Fruit fly (Drosophila melanogaster): ENCODE data around the gene 4E-T.
A peak's percentile ranks its signal among the peaks of the same experiment; 100 is the strongest.

The 4E-T gene

DNA sequence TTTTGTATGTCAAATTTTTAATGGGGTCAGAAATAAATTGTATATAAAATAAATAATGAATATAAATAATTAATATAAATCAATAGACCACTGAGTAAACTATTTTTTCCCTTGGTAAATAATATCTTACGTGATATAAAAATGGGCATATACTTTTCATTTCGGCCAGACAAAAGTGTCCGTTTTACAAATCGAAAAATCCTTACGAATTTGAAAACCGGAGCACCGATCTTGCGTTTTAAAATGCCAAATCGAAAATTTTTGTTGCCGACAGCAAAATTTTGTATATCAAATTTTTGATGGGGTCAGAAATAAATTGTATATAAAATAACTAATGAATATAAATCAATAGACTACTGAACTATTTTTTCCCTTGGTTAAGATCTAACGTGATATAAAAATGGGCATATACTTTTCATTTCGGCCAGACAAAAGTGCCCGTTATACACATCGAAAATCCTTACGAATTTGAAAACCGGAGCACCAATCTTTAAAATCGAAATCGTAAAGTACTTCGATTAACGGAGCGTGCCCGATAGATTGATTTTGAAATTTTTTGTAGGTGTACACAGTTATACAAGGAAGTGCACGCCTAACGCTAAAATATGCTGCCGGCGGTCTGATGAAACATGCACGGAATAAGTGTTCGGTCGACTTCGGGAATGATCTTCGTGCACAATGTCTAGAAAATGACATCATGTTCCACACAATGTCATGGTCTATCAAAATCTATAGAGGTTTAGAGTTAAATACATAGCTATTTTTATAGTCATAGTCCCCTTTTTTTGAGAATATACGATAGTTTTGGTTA lies 1.1 kb upstream of the 4E-T start (continued):
- TF ChIP-seq psq (GFP tag; optimal IDR thresholded peaks at IDR 0.05) (no peak), HmgZ (tag; optimal IDR thresholded peaks at IDR 0.05) (no peak), Rfx (GFP tag; IDR thresholded peaks at IDR 0.05) (no peak), CG18262 (tag; optimal IDR thresholded peaks at IDR 0.05) (no peak), CG10979 (tag; optimal IDR thresholded peaks at IDR 0.05) (no peak), HLH54F (GFP tag; optimal IDR thresholded peaks at IDR 0.05) (no peak), wek (GFP tag; optimal IDR thresholded peaks at IDR 0.05) (peak; percentile 14), luna (GFP tag; optimal IDR thresholded peaks at IDR 0.05) (no peak), Hr39 (optimal IDR thresholded peaks at IDR 0.05) (no peak), Ets97D (GFP tag; optimal IDR thresholded peaks at IDR 0.05) (no peak), CG4404 (GFP tag; IDR thresholded peaks at IDR 0.05) (no peak), Mad (GFP tag; optimal IDR thresholded peaks at IDR 0.05) (no peak), aop (GFP tag; IDR thresholded peaks at IDR 0.05) (no peak), CG30403 (GFP tag; optimal IDR thresholded peaks at IDR 0.05) (no peak), sim (GFP tag; IDR thresholded peaks at IDR 0.05) (no peak), CG2116 (GFP tag; optimal IDR thresholded peaks at IDR 0.05) (peak; percentile 17), CG9932 (GFP tag; IDR thresholded peaks at IDR 0.05) (no peak), Kr (GFP tag; optimal IDR thresholded peaks at IDR 0.05) (no peak), CG2202 (tag; optimal IDR thresholded peaks at IDR 0.05) (no peak), Chrac-16 (GFP tag; optimal IDR thresholded peaks at IDR 0.05) (no peak), CG15479 (GFP tag; optimal IDR thresholded peaks at IDR 0.05) (no peak), sc (optimal IDR thresholded peaks at IDR 0.05) (no peak), sc (GFP tag; optimal IDR thresholded peaks at IDR 0.05) (no peak), ato (GFP tag; IDR thresholded peaks at IDR 0.05; ENCODE audit: partially characterized antibody) (no peak), salm (tag; optimal IDR thresholded peaks at IDR 0.05) (no peak), CG1647 (GFP tag; optimal IDR thresholded peaks at IDR 0.05) (no peak), Xbp1 (GFP tag; optimal IDR thresholded peaks at IDR 0.05) (no peak), Hmr (GFP tag; optimal IDR thresholded peaks at IDR 0.05) (no peak), crc (GFP tag; optimal IDR thresholded peaks at IDR 0.05) (no peak), Hmx (GFP tag; optimal IDR thresholded peaks at IDR 0.05) (no peak), Dll (GFP tag; IDR thresholded peaks at IDR 0.05; ENCODE audit: partially characterized antibody) (peak; percentile 47; the same call in 2 of the 4 replicates), sisA (GFP tag; IDR thresholded peaks at IDR 0.05) (no peak), CG6689 (GFP tag; IDR thresholded peaks at IDR 0.05) (no peak), pb (GFP tag; optimal IDR thresholded peaks at IDR 0.05) (no peak), ewg (GFP tag; optimal IDR thresholded peaks at IDR 0.05) (no peak), sqz (GFP tag; optimal IDR thresholded peaks at IDR 0.05) (no peak), CG11398 (GFP tag; optimal IDR thresholded peaks at IDR 0.05) (no peak), tin (GFP tag; optimal IDR thresholded peaks at IDR 0.05) (no peak), CG15269 (tag; optimal IDR thresholded peaks at IDR 0.05) (no peak), knrl (GFP tag; IDR thresholded peaks at IDR 0.05; ENCODE audit: partially characterized antibody) (no peak), Mes4 (GFP tag; optimal IDR thresholded peaks at IDR 0.05) (no peak), HmgD (GFP tag; optimal IDR thresholded peaks at IDR 0.05) (no peak), zfh1 (GFP tag; IDR thresholded peaks at IDR 0.05) (no peak), CG8089 (GFP tag; optimal IDR thresholded peaks at IDR 0.05) (no peak), CG16863 (GFP tag; optimal IDR thresholded peaks at IDR 0.05) (no peak), fd64A (GFP tag; optimal IDR thresholded peaks at IDR 0.05) (no peak), cwo (GFP tag; optimal IDR thresholded peaks at IDR 0.05) (no peak), CG13894 (tag; optimal IDR thresholded peaks at IDR 0.05) (no peak), CG8281 (tag; optimal IDR thresholded peaks at IDR 0.05) (no peak), CG18599 (GFP tag; optimal IDR thresholded peaks at IDR 0.05) (no peak), CG10209 (GFP tag; optimal IDR thresholded peaks at IDR 0.05) (no peak)
